Fruit fly (Drosophila melanogaster): Measurements from ENCODE around the gene ND-13A.

Gene ND-13A

DNA sequence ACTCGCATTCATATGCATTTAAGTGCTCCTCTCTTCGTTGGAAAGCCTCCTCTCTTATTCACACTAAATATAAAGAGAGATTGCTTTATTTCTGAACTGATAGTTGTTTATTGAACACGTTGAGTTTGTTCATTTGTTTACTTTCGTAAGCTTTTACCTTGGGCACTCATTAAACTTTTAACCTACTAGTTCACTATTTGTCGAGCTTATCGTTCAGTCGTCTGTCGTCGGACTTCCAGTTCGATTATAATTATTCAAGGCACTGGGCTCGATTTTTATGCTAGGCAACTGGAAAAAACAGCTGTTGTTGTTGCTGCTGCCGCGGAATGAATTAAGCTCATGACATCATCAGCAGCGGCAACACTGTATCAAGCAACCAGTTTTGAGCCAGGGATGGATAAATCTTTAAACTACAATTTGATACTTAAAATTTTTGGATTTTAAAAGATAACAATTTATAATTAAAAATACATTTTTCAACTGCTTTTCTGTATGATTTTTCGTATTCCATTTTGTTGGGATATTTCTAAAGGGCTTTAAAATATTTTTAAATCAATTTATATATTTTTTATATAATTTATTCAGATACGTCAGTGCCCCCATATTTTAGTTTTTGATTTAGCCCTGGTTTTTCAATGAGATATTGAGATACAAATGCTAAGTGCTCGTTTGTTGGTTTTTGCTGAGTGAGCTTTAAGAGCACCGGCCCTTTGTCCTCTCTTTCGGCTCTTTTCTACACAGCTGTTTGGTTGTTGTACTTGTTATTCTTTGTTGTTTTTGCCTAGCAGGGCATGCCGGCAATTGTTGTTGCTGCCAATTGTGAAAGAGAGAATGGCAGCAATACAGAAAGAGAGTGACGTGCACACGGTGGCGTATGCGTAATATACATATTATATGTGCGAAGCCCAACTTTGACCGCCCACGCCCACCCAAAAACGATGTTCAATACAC, 45.4 kb upstream of the ND-13A start (continued):
- TF ChIP-seq Eip93F (GFP tag; optimal IDR thresholded peaks at IDR 0.05) (peak; percentile 65), fd85E (GFP tag; optimal IDR thresholded peaks at IDR 0.05) (peak; percentile 53), Gug (GFP tag; IDR thresholded peaks at IDR 0.05) (peak; percentile 94), Hr39 (GFP tag; optimal IDR thresholded peaks at IDR 0.05) (peak; percentile 50), CG8319 (GFP tag; optimal IDR thresholded peaks at IDR 0.05) (peak; percentile 84), CG6163 (GFP tag; IDR thresholded peaks at IDR 0.05) (peak; percentile 95), Hr38 (GFP tag; optimal IDR thresholded peaks at IDR 0.05) (no peak), CG16779 (tag; optimal IDR thresholded peaks at IDR 0.05) (peak; percentile 86), CG8632 (GFP tag; optimal IDR thresholded peaks at IDR 0.05) (peak; percentile 96), Sox14 (GFP tag; optimal IDR thresholded peaks at IDR 0.05) (peak; percentile 72), CG6792 (GFP tag; optimal IDR thresholded peaks at IDR 0.05) (peak; percentile 93)

dm6 chr2L:5119640-5120039, 19.6 kb upstream of the ND-13A start:
- TF ChIP-seq CG11902 (GFP tag; optimal IDR thresholded peaks at IDR 0.05) (no peak), CG31627 (GFP tag; optimal IDR thresholded peaks at IDR 0.05) (no peak), pdm3 (GFP tag; optimal IDR thresholded peaks at IDR 0.05) (no peak), Met (GFP tag; optimal IDR thresholded peaks at IDR 0.05) (no peak), CG6854 (GFP tag; optimal IDR thresholded peaks at IDR 0.05) (no peak), CG34406 (GFP tag; optimal IDR thresholded peaks at IDR 0.05) (no peak), CG8119 (GFP tag; IDR thresholded peaks at IDR 0.05) (no peak), lz (GFP tag; optimal IDR thresholded peaks at IDR 0.05) (no peak), CG10669 (GFP tag; optimal IDR thresholded peaks at IDR 0.05) (no peak), achi (GFP tag; optimal IDR thresholded peaks at IDR 0.05) (no peak), Ets21C (GFP tag; optimal IDR thresholded peaks at IDR 0.05) (no peak), CG6163 (GFP tag; IDR thresholded peaks at IDR 0.05) (no peak), dsx (GFP tag; optimal IDR thresholded peaks at IDR 0.05; ENCODE audit: poor library complexity, severe bottlenecking) (no peak)

DNA sequence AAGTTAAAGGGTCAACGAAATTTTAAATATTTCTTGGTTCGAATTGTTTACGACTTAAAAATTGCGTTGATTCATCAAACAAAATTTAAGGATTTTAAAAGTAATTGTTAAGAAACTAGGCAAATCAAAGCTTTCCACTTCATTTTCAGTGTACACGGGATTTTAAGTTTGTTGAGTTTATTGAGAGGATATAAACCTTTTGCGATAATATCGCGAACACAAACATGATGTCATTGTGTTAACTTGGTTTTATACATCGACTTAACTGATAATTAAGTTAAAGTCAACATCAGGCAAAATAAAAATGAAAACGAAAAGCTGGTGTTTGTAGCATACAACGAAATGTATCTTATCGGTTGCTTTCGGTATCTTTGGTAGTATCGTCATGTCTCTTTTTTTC, 17.0 kb upstream of the ND-13A start:
- no peak for TF ChIP-seq CG6854 (GFP tag; optimal IDR thresholded peaks at IDR 0.05)
- peak; percentile 7 for TF ChIP-seq acj6 (GFP tag; optimal IDR thresholded peaks at IDR 0.05)
- TF ChIP-seq CG10669 (GFP tag; optimal IDR thresholded peaks at IDR 0.05), result no peak
- TF ChIP-seq spab (GFP tag; optimal IDR thresholded peaks at IDR 0.05), result no peak
- TF ChIP-seq Gug (GFP tag; IDR thresholded peaks at IDR 0.05), result no peak
- no peak for TF ChIP-seq CG6808 (GFP tag; optimal IDR thresholded peaks at IDR 0.05)
- TF ChIP-seq CG31627 (GFP tag; optimal IDR thresholded peaks at IDR 0.05), result no peak
- TF ChIP-seq CG8632 (GFP tag; optimal IDR thresholded peaks at IDR 0.05), result no peak
- TF ChIP-seq Eip78C (GFP tag), result peak; percentile 61
- no peak for TF ChIP-seq CG3919 (GFP tag; optimal IDR thresholded peaks at IDR 0.05)
- TF ChIP-seq Hr38 (GFP tag; optimal IDR thresholded peaks at IDR 0.05), result no peak
- peak; percentile 31 for TF ChIP-seq esn (GFP tag; optimal IDR thresholded peaks at IDR 0.05)
- TF ChIP-seq Met (GFP tag; optimal IDR thresholded peaks at IDR 0.05), result no peak
- peak; percentile 56 for TF ChIP-seq fkh (GFP tag; optimal IDR thresholded peaks at IDR 0.05)
- TF ChIP-seq pdm3 (GFP tag; optimal IDR thresholded peaks at IDR 0.05), result no peak
- TF ChIP-seq Sox15 (GFP tag; optimal IDR thresholded peaks at IDR 0.05), result no peak
- no peak for TF ChIP-seq CG8119 (GFP tag; IDR thresholded peaks at IDR 0.05)
- no peak for TF ChIP-seq Blimp-1 (GFP tag; optimal IDR thresholded peaks at IDR 0.05)
- TF ChIP-seq CG32006 (GFP tag; optimal IDR thresholded peaks at IDR 0.05), result no peak
- no peak for TF ChIP-seq CG11762 (GFP tag; optimal IDR thresholded peaks at IDR 0.05; ENCODE audit: insufficient read depth)
- no peak for TF ChIP-seq net (GFP tag; optimal IDR thresholded peaks at IDR 0.05)
- no peak for TF ChIP-seq lz (GFP tag; optimal IDR thresholded peaks at IDR 0.05)
- no peak for TF ChIP-seq Hr39 (GFP tag; optimal IDR thresholded peaks at IDR 0.05)
- TF ChIP-seq Sox102F (GFP tag; optimal IDR thresholded peaks at IDR 0.05), result no peak
- no peak for TF ChIP-seq CG16779 (tag; optimal IDR thresholded peaks at IDR 0.05)
- no peak for TF ChIP-seq ss (GFP tag; optimal IDR thresholded peaks at IDR 0.05)
